Worm (Caenorhabditis elegans) whole organism, L2 larva: ENCODE data around the gene E02H1.1.
A peak's percentile ranks its signal among the peaks of the same experiment; 100 is the strongest.

Experiments
- C34F6.9 ChIP-seq: fragments of 150-350 bp; optimal IDR thresholded peaks from 2 replicates; lab custom pipeline; 2014; ENCODE audit warnings: missing biosample characterization, missing genetic modification characterization
- F13H6.1 ChIP-seq: sonication (generic microtip); optimal IDR thresholded peaks from 2 replicates; lab custom pipeline; 2016; ENCODE audit warnings: missing genetic modification characterization, missing compliant biosample characterization
- R02D3.7 ChIP-seq: fragments of 150-350 bp; optimal IDR thresholded peaks from 2 replicates; lab custom pipeline; 2014; ENCODE audit warnings: missing biosample characterization, missing genetic modification characterization
- Y55F3AM.14 ChIP-seq: fragments of 200-800 bp; sonication (Bioruptor generic); optimal IDR thresholded peaks from 2 replicates; lab custom pipeline; 2018; ENCODE audit warnings: mild to moderate bottlenecking, missing genetic modification characterization, missing compliant biosample characterization
- ZK546.5 ChIP-seq: sonication (generic microtip); optimal IDR thresholded peaks from 2 replicates; lab custom pipeline; 2017; ENCODE audit warnings: missing biosample characterization, missing genetic modification characterization
- alr-1 ChIP-seq: fragments of 150-350 bp; optimal IDR thresholded peaks from 2 replicates; lab custom pipeline; 2014; ENCODE audit warnings: missing biosample characterization, missing genetic modification characterization
- aly-2 ChIP-seq: fragments of 150-350 bp; optimal IDR thresholded peaks from 2 replicates; lab custom pipeline; 2014; ENCODE audit warnings: missing biosample characterization, missing genetic modification characterization
- ama-1 ChIP-seq: fragments of 150-350 bp; optimal IDR thresholded peaks from 2 replicates; lab custom pipeline; 2018; ENCODE audit warnings: inconsistent platforms
- blmp-1 ChIP-seq: sonication (generic microtip); optimal IDR thresholded peaks from 2 replicates; lab custom pipeline; 2017; ENCODE audit warnings: missing genetic modification characterization, mild to moderate bottlenecking, missing compliant biosample characterization, antibody characterized with exemption, moderate library complexity; ENCODE audit not compliant: insufficient read depth
- ceh-16 ChIP-seq: fragments of 150-350 bp; optimal IDR thresholded peaks from 2 replicates; lab custom pipeline; 2014; ENCODE audit warnings: missing biosample characterization, missing genetic modification characterization
- crh-2 ChIP-seq: sonication (generic microtip); optimal IDR thresholded peaks from 2 replicates; lab custom pipeline; 2017; ENCODE audit warnings: missing biosample characterization, missing genetic modification characterization
- dmd-4 ChIP-seq: sonication (generic microtip); optimal IDR thresholded peaks from 2 replicates; lab custom pipeline; 2017; ENCODE audit warnings: missing biosample characterization, missing genetic modification characterization
- egl-27 ChIP-seq: sonication (generic microtip); optimal IDR thresholded peaks from 3 replicates; lab custom pipeline; 2017; ENCODE audit warnings: missing biosample characterization, missing genetic modification reagents, missing genetic modification characterization
- elt-3 ChIP-seq: sonication (generic microtip); optimal IDR thresholded peaks from 2 replicates; lab custom pipeline; 2017; ENCODE audit warnings: missing biosample characterization, missing genetic modification characterization
- fos-1 ChIP-seq: fragments of 150-350 bp; optimal IDR thresholded peaks from 2 replicates; lab custom pipeline; 2014; ENCODE audit warnings: missing biosample characterization, missing genetic modification characterization
- gmeb-1 ChIP-seq: fragments of 150-350 bp; optimal IDR thresholded peaks from 2 replicates; lab custom pipeline; 2014; ENCODE audit warnings: missing biosample characterization, missing genetic modification characterization
- lin-11 ChIP-seq: fragments of 150-350 bp; sonication (generic microtip); optimal IDR thresholded peaks from 2 replicates; lab custom pipeline; 2014; ENCODE audit warnings: missing biosample characterization, missing genetic modification characterization, inconsistent platforms, mixed read lengths
- lin-13 ChIP-seq: fragments of 150-350 bp; optimal IDR thresholded peaks from 2 replicates; lab custom pipeline; 2014; ENCODE audit warnings: missing biosample characterization, missing genetic modification reagents, missing genetic modification characterization
- lsy-2 ChIP-seq, 2 experiments: fragments of 150-350 bp in 1 of 2; sonication (generic microtip) in 1 of 2; optimal IDR thresholded peaks; 2 replicates each; lab custom pipeline; 2014 to 2017; ENCODE audit warnings: missing biosample characterization in 2 of 2, missing genetic modification characterization in 2 of 2
- mab-5 ChIP-seq: fragments of 150-350 bp; optimal IDR thresholded peaks from 2 replicates; lab custom pipeline; 2014; ENCODE audit warnings: missing biosample characterization, missing genetic modification characterization
- mbf-1 ChIP-seq: sonication (generic microtip); optimal IDR thresholded peaks from 2 replicates; lab custom pipeline; 2017; ENCODE audit warnings: missing biosample characterization, missing genetic modification characterization
- mdl-1 ChIP-seq, 2 experiments: fragments of 150-350 bp in 1 of 2; sonication (generic microtip) in 1 of 2; optimal IDR thresholded peaks; 2 replicates each; lab custom pipeline; 2017; ENCODE audit warnings: missing biosample characterization in 2 of 2, missing genetic modification characterization in 2 of 2
- nhr-10 ChIP-seq: sonication (generic microtip); optimal IDR thresholded peaks from 2 replicates; lab custom pipeline; 2017; ENCODE audit warnings: missing biosample characterization, missing genetic modification characterization
- nhr-11 ChIP-seq: fragments of 150-350 bp; optimal IDR thresholded peaks from 2 replicates; lab custom pipeline; 2014; ENCODE audit warnings: missing biosample characterization, missing genetic modification characterization
- nhr-129 ChIP-seq: fragments of 150-350 bp; optimal IDR thresholded peaks from 2 replicates; lab custom pipeline; 2014; ENCODE audit warnings: missing biosample characterization, missing genetic modification characterization
- nhr-21 ChIP-seq: fragments of 150-350 bp; optimal IDR thresholded peaks from 2 replicates; lab custom pipeline; 2014; ENCODE audit warnings: missing biosample characterization, missing genetic modification characterization
- nhr-23 ChIP-seq: fragments of 150-350 bp; optimal IDR thresholded peaks from 2 replicates; lab custom pipeline; 2014; ENCODE audit warnings: missing biosample characterization, missing genetic modification reagents, missing genetic modification characterization
- nhr-237 ChIP-seq: fragments of 150-350 bp; optimal IDR thresholded peaks from 2 replicates; lab custom pipeline; 2014; ENCODE audit warnings: missing biosample characterization, missing genetic modification characterization
- nhr-25 ChIP-seq: fragments of 150-350 bp; sonication (generic microtip); optimal IDR thresholded peaks from 3 replicates; lab custom pipeline; 2014; ENCODE audit warnings: missing biosample characterization, missing genetic modification characterization
- nhr-6 ChIP-seq: fragments of 150-350 bp; optimal IDR thresholded peaks from 2 replicates; lab custom pipeline; 2014; ENCODE audit warnings: missing biosample characterization, missing genetic modification characterization
- nhr-77 ChIP-seq: fragments of 150-350 bp; optimal IDR thresholded peaks from 2 replicates; lab custom pipeline; 2014; ENCODE audit warnings: missing biosample characterization, missing genetic modification characterization
- peb-1 ChIP-seq: fragments of 150-350 bp; optimal IDR thresholded peaks from 2 replicates; lab custom pipeline; 2014; ENCODE audit warnings: missing biosample characterization, missing genetic modification characterization
- sem-4 ChIP-seq: fragments of 150-350 bp; optimal IDR thresholded peaks from 2 replicates; lab custom pipeline; 2014; ENCODE audit warnings: missing biosample characterization, missing genetic modification reagents, missing genetic modification characterization
- skn-1 ChIP-seq: sonication (generic microtip); optimal IDR thresholded peaks from 2 replicates; lab custom pipeline; 2017; ENCODE audit warnings: missing biosample characterization, missing genetic modification characterization
- sma-3 ChIP-seq: sonication (generic microtip); optimal IDR thresholded peaks from 2 replicates; lab custom pipeline; 2016; ENCODE audit warnings: missing genetic modification reagents, missing genetic modification characterization, missing compliant biosample characterization
- sma-9 ChIP-seq, 2 experiments: fragments of 150-350 bp in 1 of 2; sonication (generic microtip) in 1 of 2; optimal IDR thresholded peaks; 2 replicates each; lab custom pipeline; 2014 to 2016; ENCODE audit warnings: missing genetic modification characterization in 2 of 2, mild to moderate bottlenecking in 1 of 2, missing biosample characterization in 1 of 2, missing compliant biosample characterization in 1 of 2, missing genetic modification reagents in 1 of 2, moderate library complexity in 1 of 2
- snpc-4 ChIP-seq: fragments of 150-350 bp; optimal IDR thresholded peaks from 2 replicates; lab custom pipeline; 2014; ENCODE audit warnings: missing biosample characterization, missing genetic modification characterization
- unc-39 ChIP-seq: fragments of 150-350 bp; optimal IDR thresholded peaks from 2 replicates; lab custom pipeline; 2014; ENCODE audit warnings: missing biosample characterization, missing genetic modification characterization
- unc-62 ChIP-seq: fragments of 150-350 bp; optimal IDR thresholded peaks from 2 replicates; lab custom pipeline; 2014; ENCODE audit warnings: missing biosample characterization, missing genetic modification reagents, missing genetic modification characterization
- zag-1 ChIP-seq: fragments of 150-350 bp; optimal IDR thresholded peaks from 2 replicates; lab custom pipeline; 2014; ENCODE audit warnings: missing biosample characterization, missing genetic modification characterization
- ztf-4 ChIP-seq: fragments of 150-350 bp; optimal IDR thresholded peaks from 2 replicates; lab custom pipeline; 2014; ENCODE audit warnings: missing biosample characterization, missing genetic modification characterization

Gene E02H1.1

ce11 chrII:9601069-9601468 lies 10.1 kb upstream of the E02H1.1 start:
- TF ChIP-seq egl-27 (tag; lab: Kevin White, UChicago) (peak; percentile 57), skn-1 (no peak), peb-1 (tag; lab: Kevin White, UChicago) (no peak), unc-62 (GFP tag; lab: Kevin White, UChicago) (no peak), snpc-4 (no peak), lsy-2 (tag; optimal IDR thresholded peaks at IDR 0.05; lab: Kevin White, UChicago) (peak in 1 of 2 experiments; percentile 72), R02D3.7 (tag; lab: Kevin White, UChicago) (no peak), ama-1 (lab: Kevin White, UChicago) (peak; percentile 41), C34F6.9 (peak; percentile 55), nhr-11 (tag; lab: Kevin White, UChicago) (no peak), mdl-1 (tag; optimal IDR thresholded peaks at IDR 0.05; lab: Kevin White, UChicago) (peak; percentile 75 to 91), aly-2 (tag; lab: Kevin White, UChicago) (no peak), alr-1 (tag; lab: Kevin White, UChicago) (no peak), gmeb-1 (tag; lab: Kevin White, UChicago) (peak; percentile 63), dmd-4 (tag; lab: Kevin White, UChicago) (no peak), sma-3 (peak; percentile 84), mbf-1 (tag; lab: Kevin White, UChicago) (no peak), nhr-10 (tag; lab: Kevin White, UChicago) (no peak), lin-11 (tag; lab: Kevin White, UChicago) (no peak), blmp-1 (tag; lab: Kevin White, UChicago) (peak; percentile 86), nhr-77 (tag; lab: Kevin White, UChicago) (no peak), F13H6.1 (tag; lab: Kevin White, UChicago) (peak; percentile 68), sem-4 (tag; lab: Kevin White, UChicago) (peak; percentile 85), nhr-6 (tag; lab: Kevin White, UChicago) (peak; percentile 58), nhr-23 (tag; lab: Kevin White, UChicago) (no peak), nhr-21 (tag; lab: Kevin White, UChicago) (peak; percentile 95), nhr-25 (peak; percentile 96), ZK546.5 (tag; lab: Kevin White, UChicago) (no peak), ztf-4 (tag; lab: Kevin White, UChicago) (peak; percentile 67), ceh-16 (tag; lab: Kevin White, UChicago) (peak; percentile 36), zag-1 (tag; lab: Kevin White, UChicago) (no peak), nhr-237 (no peak), fos-1 (tag; lab: Kevin White, UChicago) (peak; percentile 74), lin-13 (peak; percentile 21), mab-5 (tag; lab: Kevin White, UChicago) (peak; percentile 31), nhr-129 (peak; percentile 87), elt-3 (tag; lab: Kevin White, UChicago) (no peak), Y55F3AM.14 (GFP tag; lab: Kevin White, UChicago) (peak; percentile 1), sma-9 (GFP tag; optimal IDR thresholded peaks at IDR 0.05; lab: Kevin White, UChicago) (peak; percentile 95), sma-9 (tag; optimal IDR thresholded peaks at IDR 0.05; lab: Kevin White, UChicago) (no peak), unc-39 (tag; lab: Kevin White, UChicago) (no peak), crh-2 (tag; lab: Kevin White, UChicago) (peak; percentile 63)

- TF ChIP-seq nhr-129 (peak; percentile 33), aly-2 (tag; lab: Kevin White, UChicago) (no peak), nhr-10 (tag; lab: Kevin White, UChicago) (no peak), lin-11 (tag; lab: Kevin White, UChicago) (no peak), ZK546.5 (tag; lab: Kevin White, UChicago) (no peak), sma-3 (no peak), lsy-2 (tag; optimal IDR thresholded peaks at IDR 0.05; lab: Kevin White, UChicago) (peak in 1 of 2 experiments; percentile 39), sma-9 (GFP tag; optimal IDR thresholded peaks at IDR 0.05; lab: Kevin White, UChicago) (peak; percentile 20), sma-9 (tag; optimal IDR thresholded peaks at IDR 0.05; lab: Kevin White, UChicago) (no peak), F13H6.1 (tag; lab: Kevin White, UChicago) (peak; percentile 41)
These were observed 9.2 kb upstream of the E02H1.1 start for ce11 chrII:9600022-9600722.
